Fruit fly (Drosophila melanogaster): ENCODE results near the gene CG34282.

CG34282 gene

DNA sequence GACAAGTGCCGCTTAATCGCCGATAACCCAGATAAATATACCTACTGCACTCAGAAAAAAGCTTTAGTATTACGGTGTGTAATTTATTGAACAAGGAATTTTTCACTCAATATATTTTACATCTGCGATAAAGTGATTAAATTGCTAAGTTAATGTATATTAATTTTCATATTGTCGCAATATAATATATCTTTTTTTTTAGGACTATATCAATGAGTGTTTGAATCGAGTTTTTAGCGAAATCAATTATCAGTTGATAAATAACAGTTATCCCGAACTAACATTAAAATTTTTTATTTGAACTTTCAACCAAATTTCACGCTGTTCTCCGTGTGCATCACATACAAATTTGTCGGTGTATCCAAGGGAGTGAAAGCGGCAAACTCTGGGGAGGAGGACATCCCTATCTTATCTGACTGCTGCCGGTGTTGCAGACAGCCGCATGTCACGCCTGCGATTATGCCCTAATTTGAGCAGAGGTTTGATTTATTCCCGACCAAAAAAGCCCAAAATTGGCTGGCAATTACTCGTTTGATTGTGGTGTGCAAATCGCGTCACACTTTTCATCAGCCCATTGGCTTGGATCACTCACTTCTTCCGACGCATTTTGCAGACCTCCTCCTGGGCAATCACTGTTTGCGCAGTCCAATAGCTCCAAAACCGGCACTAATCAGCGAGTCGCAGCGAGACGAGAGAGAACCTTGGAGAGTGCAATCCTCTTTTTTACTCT lies 43.8 kb downstream of the CG34282 start:
- TF ChIP-seq CG10669 (GFP tag; optimal IDR thresholded peaks at IDR 0.05) (no peak), Blimp-1 (GFP tag; optimal IDR thresholded peaks at IDR 0.05) (no peak), fkh (GFP tag; optimal IDR thresholded peaks at IDR 0.05) (no peak), Smox (GFP tag; optimal IDR thresholded peaks at IDR 0.05) (peak; percentile 29), CG3919 (GFP tag; optimal IDR thresholded peaks at IDR 0.05) (no peak), CG11294 (GFP tag; IDR thresholded peaks at IDR 0.05) (no peak), CG6854 (GFP tag; optimal IDR thresholded peaks at IDR 0.05) (no peak), CG6163 (GFP tag; IDR thresholded peaks at IDR 0.05) (no peak), esn (GFP tag; optimal IDR thresholded peaks at IDR 0.05) (peak; percentile 65), eg (GFP tag; IDR thresholded peaks at IDR 0.05) (peak; percentile 16; the same call in 1 of the 3 replicates), OdsH (GFP tag; optimal IDR thresholded peaks at IDR 0.05) (no peak), Hr38 (GFP tag; optimal IDR thresholded peaks at IDR 0.05) (no peak), svp (GFP tag) (peak; percentile 82), CG6276 (GFP tag; optimal IDR thresholded peaks at IDR 0.05) (no peak), spab (GFP tag; optimal IDR thresholded peaks at IDR 0.05) (no peak), ss (GFP tag; optimal IDR thresholded peaks at IDR 0.05) (no peak), Gug (GFP tag; IDR thresholded peaks at IDR 0.05) (no peak), pdm3 (GFP tag; optimal IDR thresholded peaks at IDR 0.05) (no peak), Eip75B (GFP tag; optimal IDR thresholded peaks at IDR 0.05) (peak; percentile 44), net (GFP tag; optimal IDR thresholded peaks at IDR 0.05) (peak; percentile 11), vri (GFP tag; optimal IDR thresholded peaks at IDR 0.05) (peak; percentile 28), CG4318 (GFP tag; optimal IDR thresholded peaks at IDR 0.05) (no peak), CG7368 (GFP tag; optimal IDR thresholded peaks at IDR 0.05) (no peak), Met (GFP tag; optimal IDR thresholded peaks at IDR 0.05) (peak; percentile 53), Eip78C (GFP tag) (peak; percentile 89), CG31627 (GFP tag; optimal IDR thresholded peaks at IDR 0.05) (peak; percentile 29), salr (GFP tag; optimal IDR thresholded peaks at IDR 0.05) (no peak), Eip93F (GFP tag; optimal IDR thresholded peaks at IDR 0.05) (no peak), CG8319 (GFP tag; optimal IDR thresholded peaks at IDR 0.05) (no peak), cyc (GFP tag; optimal IDR thresholded peaks at IDR 0.05) (peak; percentile 32), dsx (GFP tag; optimal IDR thresholded peaks at IDR 0.05; ENCODE audit: poor library complexity, severe bottlenecking) (no peak), Ets96B (tag; optimal IDR thresholded peaks at IDR 0.05) (peak; percentile 17), CG16779 (tag; optimal IDR thresholded peaks at IDR 0.05) (no peak), Lpt (GFP tag; optimal IDR thresholded peaks at IDR 0.05) (no peak), lz (GFP tag; optimal IDR thresholded peaks at IDR 0.05) (peak; percentile 32), CG11762 (GFP tag; optimal IDR thresholded peaks at IDR 0.05; ENCODE audit: insufficient read depth) (no peak), CG10631 (GFP tag; optimal IDR thresholded peaks at IDR 0.05) (peak; percentile 4), acj6 (GFP tag; optimal IDR thresholded peaks at IDR 0.05) (peak; percentile 47), CG6808 (GFP tag; optimal IDR thresholded peaks at IDR 0.05) (no peak), CG3032 (tag; optimal IDR thresholded peaks at IDR 0.05) (no peak), Sox14 (GFP tag; optimal IDR thresholded peaks at IDR 0.05) (no peak), fd59A (GFP tag; optimal IDR thresholded peaks at IDR 0.05) (peak; percentile 26), Sox15 (GFP tag; optimal IDR thresholded peaks at IDR 0.05) (no peak), Ets21C (GFP tag; optimal IDR thresholded peaks at IDR 0.05) (no peak), CG34406 (GFP tag; optimal IDR thresholded peaks at IDR 0.05) (peak; percentile 47), topi (GFP tag; optimal IDR thresholded peaks at IDR 0.05) (no peak), Sox102F (GFP tag; optimal IDR thresholded peaks at IDR 0.05) (no peak), dac (GFP tag; optimal IDR thresholded peaks at IDR 0.05) (no peak), CG15336 (GFP tag; IDR thresholded peaks at IDR 0.05) (no peak), CG6792 (GFP tag; optimal IDR thresholded peaks at IDR 0.05) (peak; percentile 17), CG9139 (GFP tag; optimal IDR thresholded peaks at IDR 0.05) (no peak)

Data from whole organism, prepupa.